Worm (Caenorhabditis elegans): Measurements from ENCODE around the gene fbxa-136.

ce11 chrV:17530486-17530885 is 9.7 kb downstream of the fbxa-136 start, which contains the start of gene C18D4.12:
- TF ChIP-seq lin-13 (tag; optimal IDR thresholded peaks at IDR 0.05) (no peak), elt-3 (tag; optimal IDR thresholded peaks at IDR 0.05) (no peak), ceh-43 (GFP tag; optimal IDR thresholded peaks at IDR 0.05) (no peak), sptf-1 (tag; optimal IDR thresholded peaks at IDR 0.05) (no peak), snpc-4 (tag; optimal IDR thresholded peaks at IDR 0.05) (no peak), nhr-28 (tag; optimal IDR thresholded peaks at IDR 0.05) (no peak), elt-1 (tag; optimal IDR thresholded peaks at IDR 0.05; ENCODE audit: borderline replicate concordance, insufficient read depth) (no peak)

All from whole organism, mixed stage, embryonic.